Worm (Caenorhabditis elegans) whole organism, L1 larva: Measurements from ENCODE around the gene vha-14.

Source experiments
- C16A3.4 ChIP-seq: fragments of 150-350 bp; optimal IDR thresholded peaks from 2 replicates; lab custom pipeline; 2014; ENCODE audit warnings: missing biosample characterization, missing genetic modification characterization
- C34B4.2 ChIP-seq: sonication (generic microtip); optimal IDR thresholded peaks from 2 replicates; lab custom pipeline; 2017; ENCODE audit warnings: mild to moderate bottlenecking, missing genetic modification characterization, missing compliant biosample characterization
- aha-1 ChIP-seq: fragments of 150-350 bp; optimal IDR thresholded peaks from 2 replicates; lab custom pipeline; 2014; ENCODE audit warnings: missing biosample characterization, missing genetic modification characterization
- alr-1 ChIP-seq: fragments of 200-800 bp; sonication (Bioruptor generic); optimal IDR thresholded peaks from 2 replicates; lab custom pipeline; 2018; ENCODE audit warnings: borderline replicate concordance, mild to moderate bottlenecking, missing genetic modification characterization, missing compliant biosample characterization
- ama-1 ChIP-seq: fragments of 150-350 bp; optimal IDR thresholded peaks from 2 replicates; lab custom pipeline; 2014
- blmp-1 ChIP-seq: fragments of 150-350 bp; optimal IDR thresholded peaks from 2 replicates; lab custom pipeline; 2014; ENCODE audit warnings: missing biosample characterization, missing genetic modification characterization
- ceh-8 ChIP-seq: fragments of 200-800 bp; sonication (Bioruptor generic); optimal IDR thresholded peaks from 2 replicates; lab custom pipeline; 2018; ENCODE audit warnings: mild to moderate bottlenecking, missing genetic modification characterization, moderate library complexity, missing compliant biosample characterization
- ceh-82 ChIP-seq, 3 experiments: fragments of 150-350 bp in 1 of 3; sonication (generic microtip) in 2 of 3; optimal IDR thresholded peaks; 2 replicates each; lab custom pipeline; 2014 to 2017; ENCODE audit warnings: missing biosample characterization in 3 of 3, missing genetic modification characterization in 3 of 3
- ceh-88 ChIP-seq: fragments of 200-800 bp; sonication (Bioruptor generic); IDR thresholded peaks from 2 replicates; pipeline ENCODE4 v1.3.6; 2022; ENCODE audit warnings: missing genetic modification characterization, missing compliant biosample characterization
- ceh-90 ChIP-seq: sonication (generic microtip); optimal IDR thresholded peaks from 2 replicates; lab custom pipeline; 2016; ENCODE audit warnings: missing genetic modification characterization, missing compliant biosample characterization
- ces-1 ChIP-seq: fragments of 150-350 bp; optimal IDR thresholded peaks from 2 replicates; lab custom pipeline; 2014; ENCODE audit warnings: missing biosample characterization, missing genetic modification reagents, missing genetic modification characterization
- dpl-1 ChIP-seq, 3 experiments: fragments of 150-350 bp in 2 of 3; sonication (generic microtip) in 1 of 3; optimal IDR thresholded peaks; 2 replicates each; lab custom pipeline; 2014 to 2017; ENCODE audit warnings: missing biosample characterization in 3 of 3, missing genetic modification characterization in 3 of 3, missing genetic modification reagents in 3 of 3
- dsc-1 ChIP-seq: sonication (generic microtip); optimal IDR thresholded peaks from 2 replicates; lab custom pipeline; 2016; ENCODE audit warnings: mild to moderate bottlenecking, missing genetic modification characterization, missing compliant biosample characterization
- efl-1 ChIP-seq, 4 experiments: fragments of 150-350 bp; optimal IDR thresholded peaks in 3 of 4; peaks in 1 of 4; 1 replicate in 1 of 4; 2 replicates in 3 of 4; lab custom pipeline; 2014; ENCODE audit warnings: missing biosample characterization in 2 of 4, missing genetic modification characterization in 2 of 4, missing genetic modification reagents in 2 of 4
- elt-2 ChIP-seq: sonication (generic microtip); optimal IDR thresholded peaks from 2 replicates; lab custom pipeline; 2016; ENCODE audit warnings: missing genetic modification characterization, mild to moderate bottlenecking, inconsistent platforms, missing compliant biosample characterization, missing genetic modification reagents
- elt-3 ChIP-seq, 6 experiments: fragments of 150-350 bp in 1 of 6; sonication (generic microtip); optimal IDR thresholded peaks; 2 replicates each; lab custom pipeline; 2017 to 2018; ENCODE audit warnings: missing biosample characterization in 6 of 6, missing genetic modification characterization in 6 of 6, inconsistent platforms in 1 of 6
- fkh-10 ChIP-seq: sonication (generic microtip); optimal IDR thresholded peaks from 2 replicates; lab custom pipeline; 2017; ENCODE audit warnings: missing biosample characterization, missing genetic modification reagents, missing genetic modification characterization
- fkh-4 ChIP-seq: sonication (generic microtip); optimal IDR thresholded peaks from 2 replicates; lab custom pipeline; 2016; ENCODE audit warnings: missing compliant biosample characterization, missing genetic modification characterization, borderline replicate concordance
- fkh-8 ChIP-seq: sonication (generic microtip); optimal IDR thresholded peaks from 2 replicates; lab custom pipeline; 2016; ENCODE audit warnings: mild to moderate bottlenecking, missing genetic modification characterization, missing compliant biosample characterization
- fos-1 ChIP-seq: fragments of 150-350 bp; optimal IDR thresholded peaks from 2 replicates; lab custom pipeline; 2014; ENCODE audit warnings: missing biosample characterization, missing genetic modification characterization
- hlh-17 ChIP-seq: fragments of 200-800 bp; sonication (Bioruptor generic); optimal IDR thresholded peaks from 2 replicates; lab custom pipeline; 2018; ENCODE audit warnings: missing genetic modification characterization, mild to moderate bottlenecking, missing compliant biosample characterization, moderate library complexity, borderline replicate concordance
- hpl-2 ChIP-seq: fragments of 150-350 bp; optimal IDR thresholded peaks from 2 replicates; lab custom pipeline; 2014; ENCODE audit warnings: missing biosample characterization, missing genetic modification reagents, missing genetic modification characterization
- irx-1 ChIP-seq: sonication (generic microtip); optimal IDR thresholded peaks from 2 replicates; lab custom pipeline; 2016; ENCODE audit warnings: missing genetic modification characterization, missing compliant biosample characterization
- isw-1 ChIP-seq: fragments of 200-800 bp; sonication (Bioruptor generic); IDR thresholded peaks from 2 replicates; pipeline ENCODE4 v1.3.6; 2022; ENCODE audit warnings: missing genetic modification characterization, missing compliant biosample characterization
- jun-1 ChIP-seq: fragments of 150-350 bp; optimal IDR thresholded peaks from 2 replicates; lab custom pipeline; 2014; ENCODE audit warnings: missing biosample characterization, missing genetic modification reagents, missing genetic modification characterization
- lin-14 ChIP-seq: fragments of 200-800 bp; sonication (Bioruptor generic); optimal IDR thresholded peaks from 2 replicates; lab custom pipeline; 2018; ENCODE audit warnings: mild to moderate bottlenecking, missing genetic modification characterization, moderate library complexity, missing compliant biosample characterization
- lin-15B ChIP-seq: fragments of 150-350 bp; sonication (generic microtip); optimal IDR thresholded peaks from 3 replicates; lab custom pipeline; 2014; ENCODE audit warnings: missing biosample characterization, missing genetic modification characterization
- lin-35 ChIP-seq, 2 experiments: fragments of 150-350 bp; optimal IDR thresholded peaks; 2 replicates each; lab custom pipeline; 2014; ENCODE audit warnings: missing biosample characterization in 2 of 2, missing genetic modification characterization in 2 of 2, missing genetic modification reagents in 2 of 2
- lin-39 ChIP-seq: fragments of 150-350 bp; optimal IDR thresholded peaks from 2 replicates; lab custom pipeline; 2014; ENCODE audit warnings: missing biosample characterization, missing genetic modification reagents, missing genetic modification characterization
- lir-3 ChIP-seq: sonication (generic microtip); optimal IDR thresholded peaks from 2 replicates; lab custom pipeline; 2016; ENCODE audit warnings: mild to moderate bottlenecking, missing genetic modification characterization, moderate library complexity, missing compliant biosample characterization; ENCODE audit not compliant: poor library complexity
- lsy-2 ChIP-seq, 2 experiments: fragments of 150-350 bp; optimal IDR thresholded peaks; 2 replicates each; lab custom pipeline; 2014; ENCODE audit warnings: missing biosample characterization in 2 of 2, missing genetic modification characterization in 2 of 2
- mab-9 ChIP-seq: fragments of 200-800 bp; sonication (Bioruptor generic); IDR thresholded peaks from 2 replicates; pipeline ENCODE4 v1.3.6; 2022; ENCODE audit warnings: missing genetic modification reagents, missing genetic modification characterization, missing compliant biosample characterization
- nhr-11 ChIP-seq: fragments of 150-350 bp; optimal IDR thresholded peaks from 2 replicates; lab custom pipeline; 2014; ENCODE audit warnings: missing biosample characterization, missing genetic modification characterization
- nhr-19 ChIP-seq: fragments of 200-800 bp; sonication (Bioruptor generic); conservative IDR thresholded peaks from 2 replicates; pipeline ENCODE4 v1.3.6; 2022; ENCODE audit warnings: missing genetic modification characterization, missing compliant biosample characterization
- nhr-28 ChIP-seq: fragments of 150-350 bp; optimal IDR thresholded peaks from 2 replicates; lab custom pipeline; 2014; ENCODE audit warnings: missing biosample characterization, missing genetic modification characterization
- nhr-47 ChIP-seq: sonication (generic microtip); optimal IDR thresholded peaks from 2 replicates; lab custom pipeline; 2016; ENCODE audit warnings: mild to moderate bottlenecking, missing genetic modification characterization, moderate library complexity, missing compliant biosample characterization
- nhr-90 ChIP-seq: sonication (generic microtip); optimal IDR thresholded peaks from 2 replicates; lab custom pipeline; 2016; ENCODE audit warnings: mild to moderate bottlenecking, missing genetic modification characterization, missing compliant biosample characterization; ENCODE audit not compliant: poor library complexity
- pag-3 ChIP-seq: sonication (generic microtip); optimal IDR thresholded peaks from 2 replicates; lab custom pipeline; 2017; ENCODE audit warnings: missing genetic modification characterization, mild to moderate bottlenecking, missing compliant biosample characterization, antibody characterized with exemption, borderline replicate concordance; ENCODE audit not compliant: insufficient read depth
- pqm-1 ChIP-seq: sonication (generic microtip); optimal IDR thresholded peaks from 3 replicates; lab custom pipeline; 2017; ENCODE audit warnings: missing biosample characterization, missing genetic modification characterization
- rnt-1 ChIP-seq: sonication (generic microtip); optimal IDR thresholded peaks from 2 replicates; lab custom pipeline; 2016; ENCODE audit warnings: mild to moderate bottlenecking, missing genetic modification characterization, moderate library complexity, missing compliant biosample characterization
- snpc-4 ChIP-seq: fragments of 150-350 bp; optimal IDR thresholded peaks from 2 replicates; lab custom pipeline; 2014; ENCODE audit warnings: missing biosample characterization, missing genetic modification characterization
- sptf-1 ChIP-seq: fragments of 150-350 bp; optimal IDR thresholded peaks from 2 replicates; lab custom pipeline; 2014; ENCODE audit warnings: missing biosample characterization, missing genetic modification characterization
- sup-37 ChIP-seq: fragments of 200-800 bp; sonication (Bioruptor generic); optimal IDR thresholded peaks from 2 replicates; lab custom pipeline; 2018; ENCODE audit warnings: mild to moderate bottlenecking, missing genetic modification characterization, missing compliant biosample characterization
- tlp-1 ChIP-seq: fragments of 150-350 bp; optimal IDR thresholded peaks from 2 replicates; lab custom pipeline; 2014; ENCODE audit warnings: missing biosample characterization, missing genetic modification characterization
- unc-130 ChIP-seq: fragments of 150-350 bp; optimal IDR thresholded peaks from 2 replicates; lab custom pipeline; 2017; ENCODE audit warnings: missing biosample characterization, missing genetic modification characterization, inconsistent platforms
- unc-62 ChIP-seq: fragments of 150-350 bp; optimal IDR thresholded peaks from 2 replicates; lab custom pipeline; 2014; ENCODE audit warnings: missing biosample characterization, missing genetic modification reagents, missing genetic modification characterization
- unc-98 ChIP-seq: fragments of 200-800 bp; sonication (Bioruptor generic); IDR thresholded peaks from 2 replicates; pipeline ENCODE4 v1.3.6; 2022; ENCODE audit warnings: missing genetic modification characterization, missing compliant biosample characterization
- vab-15 ChIP-seq: sonication (generic microtip); optimal IDR thresholded peaks from 2 replicates; lab custom pipeline; 2017; ENCODE audit warnings: missing genotype, mild to moderate bottlenecking, missing genetic modification characterization, missing compliant biosample characterization
- xbp-1 ChIP-seq: sonication (generic microtip); optimal IDR thresholded peaks from 2 replicates; lab custom pipeline; 2016; ENCODE audit warnings: missing genetic modification characterization, missing compliant biosample characterization
- zag-1 ChIP-seq: fragments of 150-350 bp; optimal IDR thresholded peaks from 2 replicates; lab custom pipeline; 2014; ENCODE audit warnings: missing biosample characterization, missing genetic modification characterization
- ztf-4 ChIP-seq: fragments of 150-350 bp; optimal IDR thresholded peaks from 2 replicates; lab custom pipeline; 2014; ENCODE audit warnings: missing biosample characterization, missing genetic modification characterization

vha-14 gene

ce11 chrIII:9500267-9500666, 7.6 kb upstream of the vha-14 start, which contains the start of gene sod-4 (continued):
- TF ChIP-seq pqm-1 (tag; lab: Kevin White, UChicago) (no peak), xbp-1 (tag; lab: Kevin White, UChicago) (no peak), ztf-4 (tag; lab: Kevin White, UChicago) (no peak), isw-1 (GFP tag; lab: Robert Waterston, UW) (no peak), mab-9 (no peak), vab-15 (tag; lab: Kevin White, UChicago) (no peak), efl-1 (optimal IDR thresholded peaks at IDR 0.05; lab: Kevin White, UChicago) (peak in 1 of 2 experiments; percentile 6), efl-1 (GFP tag; optimal IDR thresholded peaks at IDR 0.05 in 1 of 2; lab: Kevin White, UChicago) (peak in 1 of 2 experiments; percentile 86), unc-130 (no peak), ces-1 (GFP tag; lab: Kevin White, UChicago) (no peak), fkh-4 (tag; lab: Kevin White, UChicago) (no peak), unc-98 (GFP tag; lab: Robert Waterston, UW) (no peak), nhr-28 (no peak), aha-1 (tag; lab: Kevin White, UChicago) (no peak), hlh-17 (GFP tag; lab: Kevin White, UChicago) (no peak), lin-35 (GFP tag; optimal IDR thresholded peaks at IDR 0.05; lab: Kevin White, UChicago) (peak in 1 of 2 experiments; percentile 77), sptf-1 (tag; lab: Kevin White, UChicago) (no peak), elt-2 (no peak), dsc-1 (tag; lab: Kevin White, UChicago) (no peak), lsy-2 (tag; optimal IDR thresholded peaks at IDR 0.05; lab: Kevin White, UChicago) (peak in 1 of 2 experiments; percentile 57), unc-62 (no peak), snpc-4 (tag; lab: Kevin White, UChicago) (no peak), nhr-90 (tag; lab: Kevin White, UChicago) (peak; percentile 42), lin-39 (tag; lab: Kevin White, UChicago) (no peak), lir-3 (tag; lab: Kevin White, UChicago) (peak; percentile 6), fkh-8 (tag; lab: Kevin White, UChicago) (no peak), rnt-1 (no peak), hpl-2 (GFP tag; lab: Kevin White, UChicago) (no peak), C34B4.2 (tag; lab: Kevin White, UChicago) (no peak), tlp-1 (tag; lab: Kevin White, UChicago) (no peak), fos-1 (no peak), nhr-11 (no peak), C16A3.4 (tag; lab: Kevin White, UChicago) (no peak), elt-3 (tag; optimal IDR thresholded peaks at IDR 0.05; lab: Kevin White, UChicago) (peak in 2 of 6 experiments; percentile 33 to 90), ceh-8 (GFP tag; lab: Kevin White, UChicago) (no peak), fkh-10 (GFP tag; lab: Kevin White, UChicago) (no peak), zag-1 (tag; lab: Kevin White, UChicago) (no peak), pag-3 (tag; lab: Kevin White, UChicago) (peak; percentile 2)
- TF ChIP-seq, all 84 proteins: peak for 21

ce11 chrIII:9501072-9501471, 6.8 kb upstream of the vha-14 start:
- TF ChIP-seq dsc-1 (tag; lab: Kevin White, UChicago) (no peak), dpl-1 (GFP tag; optimal IDR thresholded peaks at IDR 0.05; lab: Kevin White, UChicago) (no peak), pag-3 (tag; lab: Kevin White, UChicago) (no peak), nhr-47 (peak; percentile 21), zag-1 (tag; lab: Kevin White, UChicago) (no peak), sup-37 (no peak), ama-1 (lab: Kevin White, UChicago) (no peak), pqm-1 (tag; lab: Kevin White, UChicago) (no peak), jun-1 (tag; lab: Kevin White, UChicago) (no peak), lin-15B (tag; lab: Kevin White, UChicago) (no peak), ceh-82 (tag; optimal IDR thresholded peaks at IDR 0.05; lab: Kevin White, UChicago) (no peak), elt-2 (no peak), ceh-88 (no peak), efl-1 (optimal IDR thresholded peaks at IDR 0.05; lab: Kevin White, UChicago) (no peak), efl-1 (GFP tag; optimal IDR thresholded peaks at IDR 0.05 in 1 of 2; lab: Kevin White, UChicago) (no peak), nhr-19 (peak; percentile 8; the same call in 1 of the 2 replicates), fkh-8 (tag; lab: Kevin White, UChicago) (peak; percentile 11), alr-1 (tag; lab: Kevin White, UChicago) (no peak), blmp-1 (tag; lab: Kevin White, UChicago) (no peak), lsy-2 (tag; optimal IDR thresholded peaks at IDR 0.05; lab: Kevin White, UChicago) (peak; percentile 31 to 35), irx-1 (tag; lab: Kevin White, UChicago) (no peak), ceh-90 (no peak), lin-14 (GFP tag; lab: Kevin White, UChicago) (peak; percentile 59)
